Worm (Caenorhabditis elegans) whole organism, dauer: ENCODE results near the gene sqv-3.

Source experiments
- unc-62 ChIP-seq: sonication (generic microtip); optimal IDR thresholded peaks from 2 replicates; lab custom pipeline; 2017; ENCODE audit warnings: missing biosample characterization, missing genetic modification reagents, missing genetic modification characterization

The sqv-3 gene

ce11 chrIII:9775916-9776315, 4.2 kb downstream of the sqv-3 start:
- TF ChIP-seq unc-62 (GFP tag; lab: Kevin White, UChicago), result no peak

DNA sequence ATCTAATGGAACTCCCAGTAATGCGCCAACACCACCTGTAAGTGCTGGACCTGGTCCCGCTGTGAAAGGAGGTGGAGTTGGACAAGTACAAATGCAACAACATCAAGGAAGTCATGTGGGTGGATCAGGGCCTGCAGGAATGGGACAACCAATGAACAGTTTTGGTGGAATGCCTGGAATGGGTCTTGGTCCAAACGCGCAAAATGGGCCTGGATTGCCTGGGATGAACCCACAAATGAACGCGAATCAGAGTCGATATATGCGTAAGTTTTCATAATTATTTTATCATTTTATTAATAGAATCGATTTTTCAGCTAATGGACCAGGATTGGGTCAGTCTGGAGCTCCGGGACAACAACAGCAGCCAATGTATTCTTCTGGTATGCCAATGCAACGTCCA, 7.8 kb downstream of the sqv-3 start:
- no peak for TF ChIP-seq unc-62 (GFP tag; lab: Kevin White, UChicago)

ce11 chrIII:9770590-9770989, 9.6 kb downstream of the sqv-3 start:
- TF ChIP-seq unc-62 (GFP tag; lab: Kevin White, UChicago), result no peak

DNA sequence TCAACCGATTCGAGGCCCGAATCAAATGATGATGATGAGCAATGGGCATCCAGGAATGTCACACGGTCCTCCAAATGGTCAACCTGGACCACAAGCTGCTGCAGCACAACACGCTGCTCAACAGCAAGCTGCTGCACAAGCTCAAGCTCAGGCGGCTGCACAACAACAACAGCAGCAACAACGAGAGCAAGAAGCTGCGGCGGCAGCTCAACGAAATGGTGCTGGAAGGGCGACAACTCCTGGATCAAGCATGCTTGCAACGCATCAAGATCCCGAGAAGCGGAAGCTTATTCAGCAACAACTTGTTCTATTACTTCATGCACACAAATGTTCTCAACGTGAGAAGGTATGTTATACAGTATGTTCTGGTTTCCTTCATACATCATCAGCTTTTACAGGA, 12.1 kb downstream of the sqv-3 start:
- no peak for TF ChIP-seq unc-62 (GFP tag; lab: Kevin White, UChicago)

DNA sequence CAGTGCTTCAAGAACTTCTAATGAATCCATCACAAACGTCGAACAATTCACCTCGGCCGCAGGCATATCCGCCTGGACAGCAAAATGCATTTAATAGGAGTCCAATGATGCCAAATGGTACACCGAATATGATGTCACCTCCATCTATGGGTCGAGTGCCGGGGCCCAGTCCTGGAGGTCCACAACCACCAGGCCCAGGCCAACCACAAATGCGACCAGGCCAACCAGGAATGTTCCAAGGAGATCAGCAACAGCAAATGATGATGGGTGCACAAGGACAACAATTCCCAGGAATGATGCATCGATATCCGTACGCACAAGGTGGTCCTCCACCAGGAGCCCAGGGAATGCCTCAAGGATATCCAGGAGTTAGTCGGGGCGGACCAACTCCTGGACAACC, 13.1 kb downstream of the sqv-3 start:
- no peak for TF ChIP-seq unc-62 (GFP tag; lab: Kevin White, UChicago)

- TF ChIP-seq unc-62 (GFP tag; lab: Kevin White, UChicago), result no peak
Observed at ce11 chrIII:9766175-9766574, 14.0 kb downstream of the sqv-3 start, which contains the start of gene cbp-1. cbp-1 (plus strand) TSS chrIII:9766509.

- no peak for TF ChIP-seq unc-62 (GFP tag; lab: Kevin White, UChicago)
Observed at ce11 chrIII:9765465-9765900, 14.7 kb downstream of the sqv-3 start.

DNA sequence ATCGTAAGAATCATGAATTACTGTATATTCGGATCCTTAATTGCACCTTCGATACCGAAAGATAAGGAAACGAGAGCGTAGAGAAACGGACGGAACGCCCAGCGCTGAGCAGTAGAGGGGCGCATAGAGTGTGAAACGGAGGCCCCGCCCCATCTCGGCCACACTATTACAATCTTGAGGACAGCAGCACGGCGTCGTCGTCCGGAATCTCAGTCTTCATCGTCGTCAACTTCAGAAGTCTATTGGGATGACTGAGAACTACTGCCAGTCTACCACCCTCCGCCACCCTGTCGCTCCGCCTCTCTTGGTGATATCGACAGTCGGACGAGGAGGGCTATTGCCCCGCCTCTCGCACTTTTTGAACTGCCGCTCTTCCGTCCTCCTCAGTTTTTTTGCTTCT, 15.4 kb downstream of the sqv-3 start:
- no peak for TF ChIP-seq unc-62 (GFP tag; lab: Kevin White, UChicago)

DNA sequence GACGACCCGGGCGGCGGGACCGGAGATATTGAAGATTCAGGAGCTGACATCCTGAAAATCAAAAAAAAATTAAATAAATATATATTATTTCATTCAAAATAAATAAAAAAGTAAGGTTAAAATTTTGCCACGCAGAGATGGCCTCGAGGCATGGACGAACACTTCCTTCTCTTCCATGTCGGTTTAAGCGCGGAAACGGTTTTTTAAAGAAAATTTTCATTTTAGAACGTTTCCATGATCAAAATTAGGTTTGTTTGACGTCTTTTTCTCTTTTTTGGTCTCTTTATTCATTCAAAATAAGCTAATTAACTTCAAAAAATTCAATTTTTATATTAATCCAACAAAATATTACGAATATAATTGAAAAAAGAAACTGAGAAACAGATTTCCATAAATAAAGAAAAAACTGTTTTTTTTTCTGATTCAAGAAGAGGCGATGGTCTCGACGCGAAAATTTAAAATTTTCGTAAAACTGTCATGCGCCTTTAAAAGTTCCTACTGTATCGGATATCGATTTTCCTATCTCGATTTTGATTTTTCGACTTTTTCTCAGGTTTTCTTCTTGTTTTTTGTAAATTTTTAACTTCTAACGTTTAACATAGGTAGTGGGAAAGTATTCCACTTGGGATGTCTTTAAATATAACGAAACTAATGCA, 17.9 kb downstream of the sqv-3 start, which contains the start of gene gcc-2:
gcc-2 (minus strand) TSS at position 51 of the 656 bp plus-strand sequence.
- TF ChIP-seq unc-62 (GFP tag; lab: Kevin White, UChicago), result no peak

DNA sequence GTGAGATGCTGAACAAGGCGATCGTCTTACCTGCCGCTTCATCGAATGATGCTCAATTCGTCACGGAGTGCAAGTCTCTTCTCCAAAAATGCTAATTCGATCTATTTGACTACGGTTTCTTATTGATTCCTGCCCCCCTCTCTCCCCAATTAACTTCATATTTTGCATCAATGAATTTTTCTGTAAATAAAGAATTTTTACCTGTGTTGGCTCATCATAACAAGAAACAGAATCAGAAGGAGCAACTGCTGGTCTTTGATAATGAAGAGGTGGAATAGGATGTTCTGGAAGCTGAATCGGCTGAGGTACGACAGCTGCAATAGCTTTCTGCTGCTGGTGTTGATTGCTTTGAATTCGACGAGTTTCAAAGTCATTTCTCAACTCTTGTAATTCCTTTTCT, 20.0 kb downstream of the sqv-3 start:
- TF ChIP-seq unc-62 (GFP tag; lab: Kevin White, UChicago), result no peak

- no peak for TF ChIP-seq unc-62 (GFP tag; lab: Kevin White, UChicago)
Observed at ce11 chrIII:9758848-9759247, 21.3 kb downstream of the sqv-3 start, which contains the start of gene rmd-1. rmd-1 (plus strand) TSS chrIII:9759094.

DNA sequence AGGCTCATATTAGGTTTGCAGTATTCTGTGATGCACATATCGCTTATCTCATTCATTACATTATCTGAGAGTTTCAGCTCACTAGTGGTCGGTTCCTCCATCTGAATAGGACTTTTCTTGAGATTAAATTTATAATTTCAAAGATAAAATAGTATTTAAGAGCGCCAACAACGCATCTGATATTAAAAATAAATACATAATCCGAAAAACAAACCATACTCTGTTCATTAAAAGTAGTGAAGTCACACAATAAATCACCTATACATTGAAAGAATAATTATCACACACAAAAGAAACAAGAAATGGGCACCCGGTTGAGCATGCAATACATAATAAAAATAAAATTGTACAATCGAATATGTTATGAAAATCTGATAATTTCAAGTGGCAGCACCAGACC, 22.7 kb downstream of the sqv-3 start, which contains the start of gene vps-53:
vps-53 (minus strand) TSS at position 101 of the 400 bp plus-strand sequence.
- TF ChIP-seq unc-62 (GFP tag; lab: Kevin White, UChicago), result no peak

DNA sequence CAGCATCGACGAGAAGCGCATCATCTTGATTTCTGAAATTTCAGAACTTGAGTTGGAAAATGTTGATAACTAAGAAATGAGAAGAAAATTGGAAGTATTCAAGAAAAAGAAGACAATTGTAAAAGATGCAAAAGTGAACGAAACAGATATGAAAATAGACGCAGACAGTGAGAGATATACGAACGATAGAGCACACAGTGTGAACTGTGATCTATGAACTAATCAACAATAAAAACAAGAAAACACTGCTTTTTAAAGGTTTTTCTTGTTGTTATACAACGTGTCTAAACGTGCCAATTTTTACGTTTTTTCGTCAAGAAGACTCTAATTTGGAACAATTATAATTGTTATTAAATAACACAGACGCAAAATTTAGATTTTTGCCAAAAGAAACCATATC, 27.3 kb downstream of the sqv-3 start, which contains the start of gene ech-6:
ech-6 (minus strand) TSS at position 32 of the 400 bp plus-strand sequence.
- no peak for TF ChIP-seq unc-62 (GFP tag; lab: Kevin White, UChicago)

DNA sequence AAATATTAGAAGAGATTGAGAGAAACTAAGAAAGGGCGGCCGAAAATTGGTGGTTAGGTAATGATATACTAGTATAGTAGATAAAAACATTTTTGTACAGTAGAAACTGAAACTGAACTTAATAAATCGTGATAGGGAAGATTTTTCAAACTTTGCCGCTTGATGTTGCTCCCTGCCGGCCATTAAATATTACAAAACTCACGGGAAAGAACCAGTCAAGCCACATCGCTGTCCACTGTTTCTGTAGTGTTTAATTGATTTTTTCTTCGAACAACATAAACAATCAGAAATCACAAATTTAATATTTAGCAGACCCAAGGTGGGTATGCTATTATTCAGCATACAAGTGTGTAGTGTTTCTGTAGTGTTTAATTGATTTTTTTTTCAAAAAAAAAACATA, 29.1 kb downstream of the sqv-3 start, which contains the start of gene T05G5.5:
T05G5.5 (minus strand) TSS at position 359 of the 400 bp plus-strand sequence.
- no peak for TF ChIP-seq unc-62 (GFP tag; lab: Kevin White, UChicago)

- TF ChIP-seq unc-62 (GFP tag; lab: Kevin White, UChicago), result no peak
Observed at ce11 chrIII:9748694-9749093, 31.5 kb downstream of the sqv-3 start, which contains the start of gene T05G5.4. T05G5.4 (plus strand) TSS chrIII:9748934.

DNA sequence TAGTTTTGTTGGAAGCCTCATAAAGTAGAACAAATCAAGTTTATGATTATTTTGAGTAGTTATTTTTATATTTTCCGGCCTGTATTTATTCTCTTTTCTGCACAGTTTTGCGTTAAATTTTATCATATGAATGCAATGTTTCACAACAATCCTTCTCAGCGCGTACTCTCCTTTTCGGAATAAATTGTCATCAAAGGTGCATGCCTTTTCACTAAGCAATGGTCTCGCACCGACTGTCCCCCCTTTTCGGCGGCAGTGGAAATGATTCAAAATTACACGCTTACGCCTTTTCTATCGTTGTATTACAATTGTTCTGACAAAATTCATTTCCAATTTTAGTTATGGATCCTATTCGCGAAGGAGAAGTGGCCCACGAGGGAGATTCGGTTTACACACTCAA, 33.0 kb downstream of the sqv-3 start, which contains the start of the genes iff-1 and cdk-1:
iff-1 (minus strand) TSS at position 61 of the 400 bp plus-strand sequence.
cdk-1 (plus strand) TSS at position 340 of the 400 bp plus-strand sequence.
- TF ChIP-seq unc-62 (GFP tag; lab: Kevin White, UChicago), result no peak

DNA sequence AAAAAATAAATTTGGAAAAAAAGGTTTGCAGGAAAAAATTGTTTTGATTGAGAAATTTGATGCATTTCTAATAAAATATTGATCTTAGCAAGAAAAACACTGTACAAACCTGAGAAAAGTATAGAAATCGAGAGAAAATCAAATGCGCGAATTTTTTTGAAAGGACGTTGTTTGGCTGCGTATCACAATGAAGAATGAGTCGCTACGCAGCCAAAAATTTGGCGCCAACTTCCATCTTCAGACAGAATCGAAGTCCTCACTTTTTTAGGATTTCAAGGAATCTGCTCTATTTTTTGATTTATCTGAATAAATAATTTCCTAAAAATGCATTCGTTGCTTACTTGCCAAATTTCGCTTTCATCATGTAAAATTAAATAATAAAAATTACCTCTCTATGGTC, 33.5 kb downstream of the sqv-3 start:
- no peak for TF ChIP-seq unc-62 (GFP tag; lab: Kevin White, UChicago)
